Fruit fly (Drosophila melanogaster) whole organism, embryonic: ENCODE results near the gene Hr96.

Experiments
- ATbp ChIP-seq: fragments of 200-800 bp; sonication (Bioruptor generic); optimal IDR thresholded peaks from 2 replicates; lab custom pipeline; 2017; ENCODE audit warnings: missing biosample characterization, mild to moderate bottlenecking, missing genetic modification characterization, missing genetic modification reagents
- Aef1 ChIP-seq: fragments of 200-800 bp; sonication (Bioruptor generic); IDR thresholded peaks from 3 replicates; pipeline ENCODE4 v1.3.6; 2022; ENCODE audit warnings: missing biosample characterization, missing genetic modification characterization
- Atf-2 ChIP-seq: fragments of 200-800 bp; sonication (Bioruptor generic); optimal IDR thresholded peaks from 2 replicates; lab custom pipeline; 2016; ENCODE audit warnings: missing biosample characterization, missing genetic modification characterization
- Bdp1 ChIP-seq: fragments of 200-800 bp; sonication (Bioruptor generic); optimal IDR thresholded peaks from 3 replicates; lab custom pipeline; 2016; ENCODE audit warnings: missing biosample characterization, missing genetic modification characterization
- CG10431 ChIP-seq: fragments of 200-800 bp; sonication (Bioruptor generic); optimal IDR thresholded peaks from 3 replicates; lab custom pipeline; 2018; ENCODE audit warnings: missing biosample characterization, mild to moderate bottlenecking, missing genetic modification characterization
- CG12236 ChIP-seq: fragments of 200-800 bp; sonication (Bioruptor generic); optimal IDR thresholded peaks from 2 replicates; lab custom pipeline; 2016; ENCODE audit warnings: missing biosample characterization, missing genetic modification characterization
- CG13424 ChIP-seq: fragments of 200-800 bp; sonication (Bioruptor generic); optimal IDR thresholded peaks from 2 replicates; lab custom pipeline; 2019; ENCODE audit warnings: missing biosample characterization, mild to moderate bottlenecking, missing genetic modification characterization, moderate library complexity
- CG15073 ChIP-seq: fragments of 200-800 bp; sonication (Bioruptor generic); optimal IDR thresholded peaks from 2 replicates; lab custom pipeline; 2016; ENCODE audit warnings: missing biosample characterization, missing genetic modification characterization
- CG16815 ChIP-seq: fragments of 200-800 bp; sonication (Bioruptor generic); optimal IDR thresholded peaks from 3 replicates; lab custom pipeline; 2017; ENCODE audit warnings: missing biosample characterization, mild to moderate bottlenecking, missing genetic modification characterization
- CG17359 ChIP-seq: fragments of 200-800 bp; sonication (Bioruptor generic); optimal IDR thresholded peaks from 3 replicates; lab custom pipeline; 2018; ENCODE audit warnings: missing biosample characterization, mild to moderate bottlenecking, missing genetic modification characterization, moderate library complexity
- CG17385 ChIP-seq: fragments of 200-800 bp; sonication (Bioruptor generic); optimal IDR thresholded peaks from 3 replicates; lab custom pipeline; 2018; ENCODE audit warnings: missing biosample characterization, mild to moderate bottlenecking, missing genetic modification characterization
- CG17802 ChIP-seq: fragments of 200-800 bp; sonication (Bioruptor generic); optimal IDR thresholded peaks from 2 replicates; lab custom pipeline; 2018; ENCODE audit warnings: missing biosample characterization, mild to moderate bottlenecking, missing genetic modification characterization, moderate library complexity
- CG2116 ChIP-seq: fragments of 200-800 bp; sonication (Bioruptor generic); optimal IDR thresholded peaks from 3 replicates; lab custom pipeline; 2018; ENCODE audit warnings: missing biosample characterization, mild to moderate bottlenecking, missing genetic modification characterization
- CG31365 ChIP-seq: fragments of 200-800 bp; sonication (Bioruptor generic); optimal IDR thresholded peaks from 2 replicates; lab custom pipeline; 2018; ENCODE audit warnings: missing biosample characterization, mild to moderate bottlenecking, missing genetic modification characterization
- CG4328 ChIP-seq: fragments of 200-800 bp; sonication (Bioruptor generic); optimal IDR thresholded peaks from 3 replicates; lab custom pipeline; 2017; ENCODE audit warnings: missing biosample characterization, missing genetic modification reagents, missing genetic modification characterization
- CG4404 ChIP-seq: fragments of 200-800 bp; sonication (Bioruptor generic); IDR thresholded peaks from 2 replicates; pipeline ENCODE4 v1.3.6; 2022; ENCODE audit warnings: missing biosample characterization, missing genetic modification characterization
- CG4854 ChIP-seq: fragments of 200-800 bp; sonication (Bioruptor generic); optimal IDR thresholded peaks from 2 replicates; lab custom pipeline; 2016; ENCODE audit warnings: missing biosample characterization, missing genetic modification characterization, inconsistent platforms
- CG6254 ChIP-seq: fragments of 200-800 bp; sonication (Bioruptor generic); optimal IDR thresholded peaks from 3 replicates; lab custom pipeline; 2017; ENCODE audit warnings: mild to moderate bottlenecking, missing biosample characterization, missing genetic modification reagents, missing genetic modification characterization
- CG6791 ChIP-seq: fragments of 200-800 bp; sonication (Bioruptor generic); IDR thresholded peaks from 3 replicates; pipeline ENCODE4 v1.3.6; 2022; ENCODE audit warnings: missing biosample characterization, missing genetic modification characterization; ENCODE audit not compliant: partially characterized antibody
- CG7745 ChIP-seq: fragments of 200-800 bp; sonication (Bioruptor generic); optimal IDR thresholded peaks from 2 replicates; lab custom pipeline; 2018; ENCODE audit warnings: missing biosample characterization, mild to moderate bottlenecking, missing genetic modification characterization, moderate library complexity
- CG8478 ChIP-seq: fragments of >200 bp; optimal IDR thresholded peaks from 2 replicates; lab custom pipeline; 2018
- CG9215 ChIP-seq: fragments of 200-800 bp; sonication (Bioruptor generic); IDR thresholded peaks from 2 replicates; pipeline ENCODE4 v1.3.6; 2022; ENCODE audit warnings: missing biosample characterization, missing genetic modification characterization
- Drgx ChIP-seq: fragments of 200-800 bp; sonication (Bioruptor generic); IDR thresholded peaks from 2 replicates; pipeline ENCODE4 v1.3.6; 2022; ENCODE audit warnings: missing biosample characterization, missing genetic modification characterization
- Gug ChIP-seq: fragments of 200-800 bp; sonication (Bioruptor generic); IDR thresholded peaks from 4 replicates; pipeline ENCODE4 v1.3.6; 2022; ENCODE audit warnings: missing biosample characterization, missing genetic modification characterization
- HHEX ChIP-seq: fragments of 200-800 bp; sonication (Bioruptor generic); optimal IDR thresholded peaks from 3 replicates; lab custom pipeline; 2017; ENCODE audit warnings: missing biosample characterization, mild to moderate bottlenecking, missing genetic modification characterization, missing genetic modification reagents
- Hand ChIP-seq: fragments of 200-800 bp; sonication (Bioruptor generic); optimal IDR thresholded peaks from 2 replicates; lab custom pipeline; 2017; ENCODE audit warnings: mild to moderate bottlenecking, missing biosample characterization, missing genetic modification reagents, missing genetic modification characterization
- Hsf ChIP-seq: fragments of 200-800 bp; sonication (Bioruptor generic); optimal IDR thresholded peaks from 3 replicates; lab custom pipeline; 2016; ENCODE audit warnings: missing biosample characterization, missing genetic modification characterization
- Jarid2 ChIP-seq: fragments of 200-800 bp; sonication (Bioruptor generic); optimal IDR thresholded peaks from 3 replicates; lab custom pipeline; 2017; ENCODE audit warnings: mild to moderate bottlenecking, missing biosample characterization, missing genetic modification reagents, missing genetic modification characterization
- Max ChIP-seq: fragments of 200-800 bp; sonication (Bioruptor generic); optimal IDR thresholded peaks from 2 replicates; lab custom pipeline; 2016; ENCODE audit warnings: missing biosample characterization, mild to moderate bottlenecking, missing genetic modification characterization
- Oaz ChIP-seq: fragments of 200-800 bp; sonication (Bioruptor generic); IDR thresholded peaks from 2 replicates; pipeline ENCODE4 v1.3.6; 2022; ENCODE audit warnings: missing biosample characterization, missing genetic modification characterization
- Optix ChIP-seq: fragments of 200-800 bp; sonication (Bioruptor generic); IDR thresholded peaks from 3 replicates; pipeline ENCODE4 v1.3.6; 2022; ENCODE audit warnings: missing biosample characterization, missing genetic modification characterization
- Ptx1 ChIP-seq: fragments of 200-800 bp; sonication (Bioruptor generic); IDR thresholded peaks from 2 replicates; pipeline ENCODE4 v1.3.6; 2022; ENCODE audit warnings: missing biosample characterization, missing genetic modification characterization
- Taf1 ChIP-seq: fragments of 200-800 bp; sonication (Bioruptor generic); IDR thresholded peaks from 2 replicates; pipeline ENCODE4 v1.3.6; 2022; ENCODE audit warnings: missing biosample characterization, missing genetic modification characterization
- aop ChIP-seq: fragments of 200-800 bp; sonication (Bioruptor generic); IDR thresholded peaks from 2 replicates; pipeline ENCODE4 v1.3.6; 2022; ENCODE audit warnings: missing biosample characterization, missing genetic modification characterization
- br ChIP-seq: fragments of >200 bp; optimal IDR thresholded peaks from 2 replicates; lab custom pipeline; 2017
- cas ChIP-seq: fragments of 200-800 bp; sonication (Bioruptor generic); IDR thresholded peaks from 2 replicates; pipeline ENCODE4 v1.3.6; 2022; ENCODE audit warnings: missing biosample characterization, missing genetic modification characterization
- croc ChIP-seq: fragments of 200-800 bp; sonication (Bioruptor generic); conservative IDR thresholded peaks from 3 replicates; pipeline ENCODE4 v1.3.6; 2022; ENCODE audit warnings: missing biosample characterization, missing genetic modification characterization
- dysf ChIP-seq: fragments of 200-800 bp; sonication (Bioruptor generic); IDR thresholded peaks from 3 replicates; pipeline ENCODE4 v1.3.6; 2022; ENCODE audit warnings: missing biosample characterization, missing genetic modification characterization
- gem ChIP-seq: fragments of 200-800 bp; sonication (Bioruptor generic); optimal IDR thresholded peaks from 2 replicates; lab custom pipeline; 2019; ENCODE audit warnings: missing biosample characterization, mild to moderate bottlenecking, missing genetic modification characterization, moderate library complexity
- gsb ChIP-seq: fragments of 200-800 bp; sonication (Bioruptor generic); IDR thresholded peaks from 2 replicates; pipeline ENCODE4 v1.3.6; 2022; ENCODE audit warnings: missing biosample characterization, missing genetic modification characterization
- ham ChIP-seq: fragments of 200-800 bp; sonication (Bioruptor generic); IDR thresholded peaks from 2 replicates; pipeline ENCODE4 v1.3.6; 2022; ENCODE audit warnings: missing biosample characterization, missing genetic modification characterization
- her ChIP-seq: fragments of 200-800 bp; sonication (Bioruptor generic); optimal IDR thresholded peaks from 2 replicates; lab custom pipeline; 2016; ENCODE audit warnings: missing biosample characterization, missing genetic modification characterization
- ken ChIP-seq: fragments of 200-800 bp; sonication (Bioruptor generic); IDR thresholded peaks from 3 replicates; pipeline ENCODE4 v1.3.6; 2022; ENCODE audit warnings: missing biosample characterization, missing genetic modification characterization
- pan ChIP-seq, 4 experiments: fragments of >200 bp in 3 of 4; fragments of 200-800 bp in 1 of 4; sonication (Bioruptor generic) in 1 of 4; optimal IDR thresholded peaks in 3 of 4; IDR thresholded peaks in 1 of 4; 2 replicates each; pipeline versions ENCODE4 v1.3.6 to Lab custom; 2017 to 2022; ENCODE audit warnings: missing biosample characterization in 2 of 4, missing genetic modification characterization in 2 of 4, mixed read lengths in 1 of 4
- row ChIP-seq: fragments of 200-800 bp; sonication (Bioruptor generic); IDR thresholded peaks from 3 replicates; pipeline ENCODE4 v1.3.6; 2022; ENCODE audit warnings: missing biosample characterization, missing genetic modification characterization
- run ChIP-seq: fragments of 200-800 bp; sonication (Bioruptor generic); optimal IDR thresholded peaks from 3 replicates; lab custom pipeline; 2018; ENCODE audit warnings: missing biosample characterization, mild to moderate bottlenecking, missing genetic modification characterization
- tll ChIP-seq, 2 experiments: fragments of 200-800 bp in 1 of 2; fragments of >200 bp in 1 of 2; sonication (Bioruptor generic) in 1 of 2; optimal IDR thresholded peaks; 2 replicates each; lab custom pipeline; 2017 to 2019; ENCODE audit warnings: missing biosample characterization in 2 of 2, missing genetic modification characterization in 2 of 2, mild to moderate bottlenecking in 1 of 2, moderate library complexity in 1 of 2
- unpg ChIP-seq: fragments of 200-800 bp; sonication (Bioruptor generic); optimal IDR thresholded peaks from 3 replicates; lab custom pipeline; 2018; ENCODE audit warnings: missing biosample characterization, mild to moderate bottlenecking, missing genetic modification characterization, moderate library complexity
- vvl ChIP-seq: fragments of 200-800 bp; sonication (Bioruptor generic); IDR thresholded peaks from 2 replicates; pipeline ENCODE4 v1.3.6; 2022; ENCODE audit warnings: missing biosample characterization, missing genetic modification characterization
- zfh1 ChIP-seq: fragments of 200-800 bp; sonication (Bioruptor generic); IDR thresholded peaks from 3 replicates; pipeline ENCODE4 v1.3.6; 2022; ENCODE audit warnings: missing biosample characterization, missing genetic modification characterization

The Hr96 gene

dm6 chr3R:25024895-25025557, at the start of gene Hr96, which contains the start of gene EMC6 (continued):
- peak; percentile 93 for TF ChIP-seq dysf
- TF ChIP-seq aop (GFP tag; lab: Robert Waterston, UW) = peak; percentile 84
- peak; percentile 70 for TF ChIP-seq CG12236
- peak; percentile 95 for TF ChIP-seq unpg (GFP tag; lab: Kevin White, UChicago)
- no peak for TF ChIP-seq CG7745 (tag; lab: Kevin White, UChicago)
- peak; percentile 99 for TF ChIP-seq her (GFP tag; lab: Kevin White, UChicago)
- peak; percentile 86 for TF ChIP-seq CG9215
- TF ChIP-seq HHEX (GFP tag; lab: Kevin White, UChicago) = peak; percentile 91
- TF ChIP-seq br (lab: Kevin White, UChicago) = no peak
- TF ChIP-seq Max (GFP tag; lab: Kevin White, UChicago) = peak; percentile 96
- TF ChIP-seq Bdp1 (GFP tag; lab: Kevin White, UChicago) = peak; percentile 85
- TF ChIP-seq Jarid2 (GFP tag; lab: Kevin White, UChicago) = no peak
- TF ChIP-seq croc (GFP tag; lab: Robert Waterston, UW) = peak; percentile 79
- TF ChIP-seq CG17802 (tag; lab: Kevin White, UChicago) = peak; percentile 82
- TF ChIP-seq Ptx1 (GFP tag; lab: Robert Waterston, UW) = peak; percentile 95
- TF ChIP-seq ham = peak; percentile 84
- TF ChIP-seq row (GFP tag; lab: Robert Waterston, UW) = peak; percentile 97
- TF ChIP-seq CG4404 (GFP tag; lab: Robert Waterston, UW) = peak; percentile 85
- TF ChIP-seq Drgx = peak; percentile 92
- TF ChIP-seq pan (optimal IDR thresholded peaks at IDR 0.05; lab: Kevin White, UChicago) = no peak
- TF ChIP-seq pan (GFP tag; optimal IDR thresholded peaks at IDR 0.05 in 1 of 2, IDR thresholded peaks at IDR 0.05 in 1 of 2) = peak in 1 of 2 experiments; percentile 94
- peak; percentile 84 for TF ChIP-seq ATbp (GFP tag; lab: Kevin White, UChicago)
- peak; percentile 76 for TF ChIP-seq run
- peak; percentile 96 for TF ChIP-seq ken (GFP tag; lab: Robert Waterston, UW)
- peak; percentile 78 for TF ChIP-seq CG6254 (GFP tag; lab: Kevin White, UChicago)
- TF ChIP-seq CG6791 (GFP tag; lab: Robert Waterston, UW) = peak; percentile 70
- TF ChIP-seq Aef1 = peak; percentile 98
- TF ChIP-seq Oaz (GFP tag; lab: Robert Waterston, UW) = peak; percentile 93
- TF ChIP-seq CG10431 = peak; percentile 63
- TF ChIP-seq Taf1 (GFP tag; lab: Robert Waterston, UW) = peak; percentile 89
- peak; percentile 93 for TF ChIP-seq CG17359 (tag; lab: Kevin White, UChicago)
- TF ChIP-seq tll (GFP tag; optimal IDR thresholded peaks at IDR 0.05; lab: Kevin White, UChicago) = peak in 1 of 2 experiments; percentile 34
- TF ChIP-seq CG15073 = peak; percentile 54
- TF ChIP-seq CG13424 (tag; lab: Kevin White, UChicago) = peak; percentile 94
- no peak for TF ChIP-seq CG4854 (GFP tag; lab: Kevin White, UChicago)
- peak; percentile 73 for TF ChIP-seq Hand (GFP tag; lab: Kevin White, UChicago)
- TF ChIP-seq cas (GFP tag; lab: Robert Waterston, UW) = peak; percentile 87
- peak; percentile 87 for TF ChIP-seq CG17385 (GFP tag; lab: Kevin White, UChicago)
- TF ChIP-seq gsb = peak; percentile 91
- peak; percentile 93 for TF ChIP-seq Gug (GFP tag; lab: Robert Waterston, UW)
- peak; percentile 96 for TF ChIP-seq Hsf (GFP tag; lab: Kevin White, UChicago)
- peak; percentile 90 for TF ChIP-seq Atf-2
- peak; percentile 87 for TF ChIP-seq CG4328
- peak; percentile 96 for TF ChIP-seq vvl (GFP tag; lab: Robert Waterston, UW)
- peak; percentile 86 for TF ChIP-seq Optix (GFP tag; lab: Robert Waterston, UW)
- TF ChIP-seq CG8478 = no peak
- peak; percentile 96 for TF ChIP-seq zfh1 (GFP tag; lab: Robert Waterston, UW)
- TF ChIP-seq CG2116 (GFP tag; lab: Kevin White, UChicago) = peak; percentile 86
- TF ChIP-seq CG31365 (tag; lab: Kevin White, UChicago) = peak; percentile 66
- TF ChIP-seq CG16815 (GFP tag; lab: Kevin White, UChicago) = peak; percentile 88
- TF ChIP-seq gem = peak; percentile 96
